Worm (Caenorhabditis elegans): ENCODE data around the gene nrps-1.

- TF ChIP-seq W03F9.2 (tag; optimal IDR thresholded peaks at IDR 0.05) (no peak), him-1 (tag; optimal IDR thresholded peaks at IDR 0.05) (no peak)
Observed at ce11 chrIII:11500647-11501046, 33.8 kb upstream of the nrps-1 start, which contains the start of gene nars-2.
